Worm (Caenorhabditis elegans) whole organism, L2 larva: ENCODE results near the gene str-77.

ENCODE experiments used
- C34F6.9 ChIP-seq: fragments of 150-350 bp; optimal IDR thresholded peaks from 2 replicates; lab custom pipeline; 2014; ENCODE audit warnings: missing biosample characterization, missing genetic modification characterization
- alr-1 ChIP-seq: fragments of 150-350 bp; optimal IDR thresholded peaks from 2 replicates; lab custom pipeline; 2014; ENCODE audit warnings: missing biosample characterization, missing genetic modification characterization
- ama-1 ChIP-seq: fragments of 150-350 bp; optimal IDR thresholded peaks from 2 replicates; lab custom pipeline; 2018; ENCODE audit warnings: inconsistent platforms
- blmp-1 ChIP-seq: sonication (generic microtip); optimal IDR thresholded peaks from 2 replicates; lab custom pipeline; 2017; ENCODE audit warnings: missing genetic modification characterization, mild to moderate bottlenecking, missing compliant biosample characterization, antibody characterized with exemption, moderate library complexity; ENCODE audit not compliant: insufficient read depth
- ceh-16 ChIP-seq: fragments of 150-350 bp; optimal IDR thresholded peaks from 2 replicates; lab custom pipeline; 2014; ENCODE audit warnings: missing biosample characterization, missing genetic modification characterization
- ceh-82 ChIP-seq: fragments of 150-350 bp; optimal IDR thresholded peaks from 2 replicates; lab custom pipeline; 2014; ENCODE audit warnings: missing biosample characterization, missing genetic modification characterization
- crh-2 ChIP-seq: sonication (generic microtip); optimal IDR thresholded peaks from 2 replicates; lab custom pipeline; 2017; ENCODE audit warnings: missing biosample characterization, missing genetic modification characterization
- elt-1 ChIP-seq: fragments of 150-350 bp; optimal IDR thresholded peaks from 2 replicates; lab custom pipeline; 2014; ENCODE audit warnings: missing biosample characterization, missing genetic modification characterization
- fos-1 ChIP-seq: fragments of 150-350 bp; optimal IDR thresholded peaks from 2 replicates; lab custom pipeline; 2014; ENCODE audit warnings: missing biosample characterization, missing genetic modification characterization
- gmeb-1 ChIP-seq: fragments of 150-350 bp; optimal IDR thresholded peaks from 2 replicates; lab custom pipeline; 2014; ENCODE audit warnings: missing biosample characterization, missing genetic modification characterization
- lin-11 ChIP-seq: fragments of 150-350 bp; sonication (generic microtip); optimal IDR thresholded peaks from 2 replicates; lab custom pipeline; 2014; ENCODE audit warnings: missing biosample characterization, missing genetic modification characterization, inconsistent platforms, mixed read lengths
- lin-13 ChIP-seq: fragments of 150-350 bp; optimal IDR thresholded peaks from 2 replicates; lab custom pipeline; 2014; ENCODE audit warnings: missing biosample characterization, missing genetic modification reagents, missing genetic modification characterization
- lsy-2 ChIP-seq, 2 experiments: fragments of 150-350 bp in 1 of 2; sonication (generic microtip) in 1 of 2; optimal IDR thresholded peaks; 2 replicates each; lab custom pipeline; 2014 to 2017; ENCODE audit warnings: missing biosample characterization in 2 of 2, missing genetic modification characterization in 2 of 2
- mdl-1 ChIP-seq, 2 experiments: fragments of 150-350 bp in 1 of 2; sonication (generic microtip) in 1 of 2; optimal IDR thresholded peaks; 2 replicates each; lab custom pipeline; 2017; ENCODE audit warnings: missing biosample characterization in 2 of 2, missing genetic modification characterization in 2 of 2
- nhr-10 ChIP-seq: sonication (generic microtip); optimal IDR thresholded peaks from 2 replicates; lab custom pipeline; 2017; ENCODE audit warnings: missing biosample characterization, missing genetic modification characterization
- nhr-129 ChIP-seq: fragments of 150-350 bp; optimal IDR thresholded peaks from 2 replicates; lab custom pipeline; 2014; ENCODE audit warnings: missing biosample characterization, missing genetic modification characterization
- nhr-21 ChIP-seq: fragments of 150-350 bp; optimal IDR thresholded peaks from 2 replicates; lab custom pipeline; 2014; ENCODE audit warnings: missing biosample characterization, missing genetic modification characterization
- nhr-23 ChIP-seq: fragments of 150-350 bp; optimal IDR thresholded peaks from 2 replicates; lab custom pipeline; 2014; ENCODE audit warnings: missing biosample characterization, missing genetic modification reagents, missing genetic modification characterization
- nhr-237 ChIP-seq: fragments of 150-350 bp; optimal IDR thresholded peaks from 2 replicates; lab custom pipeline; 2014; ENCODE audit warnings: missing biosample characterization, missing genetic modification characterization
- nhr-25 ChIP-seq: fragments of 150-350 bp; sonication (generic microtip); optimal IDR thresholded peaks from 3 replicates; lab custom pipeline; 2014; ENCODE audit warnings: missing biosample characterization, missing genetic modification characterization
- nhr-6 ChIP-seq: fragments of 150-350 bp; optimal IDR thresholded peaks from 2 replicates; lab custom pipeline; 2014; ENCODE audit warnings: missing biosample characterization, missing genetic modification characterization
- nhr-77 ChIP-seq: fragments of 150-350 bp; optimal IDR thresholded peaks from 2 replicates; lab custom pipeline; 2014; ENCODE audit warnings: missing biosample characterization, missing genetic modification characterization
- sem-4 ChIP-seq: fragments of 150-350 bp; optimal IDR thresholded peaks from 2 replicates; lab custom pipeline; 2014; ENCODE audit warnings: missing biosample characterization, missing genetic modification reagents, missing genetic modification characterization
- skn-1 ChIP-seq: sonication (generic microtip); optimal IDR thresholded peaks from 2 replicates; lab custom pipeline; 2017; ENCODE audit warnings: missing biosample characterization, missing genetic modification characterization
- sma-3 ChIP-seq: sonication (generic microtip); optimal IDR thresholded peaks from 2 replicates; lab custom pipeline; 2016; ENCODE audit warnings: missing genetic modification reagents, missing genetic modification characterization, missing compliant biosample characterization
- sma-9 ChIP-seq, 2 experiments: fragments of 150-350 bp in 1 of 2; sonication (generic microtip) in 1 of 2; optimal IDR thresholded peaks; 2 replicates each; lab custom pipeline; 2014 to 2016; ENCODE audit warnings: missing genetic modification characterization in 2 of 2, mild to moderate bottlenecking in 1 of 2, missing biosample characterization in 1 of 2, missing compliant biosample characterization in 1 of 2, missing genetic modification reagents in 1 of 2, moderate library complexity in 1 of 2
- snpc-4 ChIP-seq: fragments of 150-350 bp; optimal IDR thresholded peaks from 2 replicates; lab custom pipeline; 2014; ENCODE audit warnings: missing biosample characterization, missing genetic modification characterization
- unc-39 ChIP-seq: fragments of 150-350 bp; optimal IDR thresholded peaks from 2 replicates; lab custom pipeline; 2014; ENCODE audit warnings: missing biosample characterization, missing genetic modification characterization
- unc-55 ChIP-seq: fragments of 150-350 bp; sonication (generic microtip); optimal IDR thresholded peaks from 3 replicates; lab custom pipeline; 2014; ENCODE audit warnings: missing biosample characterization, missing genetic modification reagents, missing genetic modification characterization
- unc-62 ChIP-seq: fragments of 150-350 bp; optimal IDR thresholded peaks from 2 replicates; lab custom pipeline; 2014; ENCODE audit warnings: missing biosample characterization, missing genetic modification reagents, missing genetic modification characterization
- ztf-11 ChIP-seq: sonication (generic microtip); optimal IDR thresholded peaks from 2 replicates; lab custom pipeline; 2017; ENCODE audit warnings: missing biosample characterization, missing genetic modification characterization
- ztf-4 ChIP-seq: fragments of 150-350 bp; optimal IDR thresholded peaks from 2 replicates; lab custom pipeline; 2014; ENCODE audit warnings: missing biosample characterization, missing genetic modification characterization

The str-77 gene

ce11 chrV:17718647-17719046 is at the start of gene str-77:
str-77 (plus strand) TSS chrV:17718947.
- TF ChIP-seq nhr-129 (tag; lab: Kevin White, UChicago) = no peak
- TF ChIP-seq sem-4 = no peak
- TF ChIP-seq ztf-4 = no peak
- no peak for TF ChIP-seq gmeb-1 (tag; lab: Kevin White, UChicago)

ce11 chrV:17673343-17673742 is 45.4 kb upstream of the str-77 start, which contains the start of gene str-93:
str-93 (minus strand) TSS chrV:17673443.
- TF ChIP-seq fos-1 (tag; lab: Kevin White, UChicago) = no peak
- TF ChIP-seq sem-4 = no peak

DNA sequence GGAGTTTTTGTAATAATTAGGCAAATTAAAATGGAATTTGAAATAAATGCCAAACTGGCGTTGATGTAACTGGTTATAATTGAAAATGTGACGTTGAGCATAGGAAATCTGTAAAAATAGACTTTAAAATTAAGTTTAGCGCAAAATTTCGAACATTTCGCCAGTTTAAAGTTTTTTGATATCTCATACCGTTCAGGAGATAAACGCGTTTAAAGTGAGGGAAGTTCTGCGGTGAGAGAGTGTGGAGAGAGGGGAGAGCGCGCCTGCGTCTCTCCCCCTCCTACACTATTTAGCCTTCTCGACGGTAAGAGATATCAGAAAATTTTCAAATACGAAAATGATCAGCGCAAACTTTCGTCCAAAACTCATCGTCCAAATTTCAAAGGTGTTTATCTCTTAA is 42.2 kb upstream of the str-77 start, which contains the start of gene str-92:
Gene str-92 (minus strand): TSS at position 101 of the 400 bp plus-strand sequence.
- TF ChIP-seq nhr-237 (no peak), skn-1 (tag; lab: Kevin White, UChicago) (no peak), elt-1 (no peak), nhr-77 (tag; lab: Kevin White, UChicago) (no peak)

- TF ChIP-seq nhr-237 (no peak), snpc-4 (tag; lab: Kevin White, UChicago) (no peak), nhr-21 (no peak), gmeb-1 (tag; lab: Kevin White, UChicago) (no peak), nhr-10 (tag; lab: Kevin White, UChicago) (no peak), lin-11 (no peak), ceh-82 (tag; lab: Kevin White, UChicago) (no peak), unc-62 (GFP tag; lab: Kevin White, UChicago) (no peak), unc-55 (GFP tag; lab: Kevin White, UChicago) (no peak), blmp-1 (tag; lab: Kevin White, UChicago) (no peak), C34F6.9 (no peak), mdl-1 (tag; optimal IDR thresholded peaks at IDR 0.05; lab: Kevin White, UChicago) (no peak), sma-3 (GFP tag; lab: Kevin White, UChicago) (no peak), lin-13 (GFP tag; lab: Kevin White, UChicago) (no peak), ztf-11 (tag; lab: Kevin White, UChicago) (no peak), ama-1 (lab: Kevin White, UChicago) (no peak), lsy-2 (tag; optimal IDR thresholded peaks at IDR 0.05; lab: Kevin White, UChicago) (no peak), unc-39 (tag; lab: Kevin White, UChicago) (no peak), nhr-77 (tag; lab: Kevin White, UChicago) (no peak), nhr-6 (tag; lab: Kevin White, UChicago) (no peak)
These were observed 35.5 kb upstream of the str-77 start for ce11 chrV:17683290-17683689.

DNA sequence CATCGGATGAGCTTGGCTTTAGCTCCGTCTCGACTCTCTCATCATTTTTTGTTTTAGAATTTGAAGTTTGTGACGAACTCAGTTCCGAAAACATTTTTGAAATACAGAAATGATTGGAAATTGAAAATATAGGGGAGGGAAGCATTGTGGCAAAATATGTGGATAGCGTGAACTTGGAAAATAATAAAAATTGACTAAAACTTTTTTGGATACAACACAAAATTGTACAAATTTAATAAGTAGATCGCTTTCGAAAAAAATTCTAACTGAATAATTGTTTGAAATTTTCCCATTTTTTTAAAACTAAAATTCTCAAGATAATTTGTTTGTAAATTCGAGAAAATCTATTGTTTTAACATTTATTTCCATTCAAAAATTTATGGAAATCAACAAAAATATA is 35.0 kb upstream of the str-77 start, which contains the start of gene F59A1.15:
Gene F59A1.15 (minus strand): TSS at position 101 of the 400 bp plus-strand sequence.
- TF ChIP-seq blmp-1 (tag; lab: Kevin White, UChicago) = no peak

DNA sequence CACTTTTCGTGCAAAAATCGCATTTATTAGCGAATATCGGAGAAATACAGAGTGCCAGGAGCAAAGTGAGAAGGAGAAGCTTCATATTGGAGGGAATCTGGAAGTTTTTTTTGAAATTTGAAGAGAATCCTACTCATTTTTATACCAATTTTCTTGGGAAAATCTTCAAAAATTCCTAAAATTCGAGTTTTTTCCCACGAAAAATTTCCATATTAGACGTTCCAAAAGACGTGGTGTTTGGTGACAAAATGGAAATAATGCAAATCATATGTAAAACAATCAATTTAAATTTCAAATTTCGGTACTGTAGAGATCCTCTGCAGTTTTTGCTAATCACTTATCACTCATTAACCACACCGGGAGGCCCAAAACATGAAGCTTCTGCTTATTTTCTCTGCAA is 33.9 kb upstream of the str-77 start, which contains the start of the genes F59A1.16 and F59A1.6:
Gene F59A1.16 (minus strand): TSS at position 101 of the 400 bp plus-strand sequence.
Gene F59A1.6 (plus strand): TSS at position 285 of the 400 bp plus-strand sequence.
- TF ChIP-seq nhr-77 (tag; lab: Kevin White, UChicago) (no peak), crh-2 (tag; lab: Kevin White, UChicago) (no peak), gmeb-1 (tag; lab: Kevin White, UChicago) (no peak), unc-55 (GFP tag; lab: Kevin White, UChicago) (no peak), lin-13 (GFP tag; lab: Kevin White, UChicago) (no peak), ceh-16 (tag; lab: Kevin White, UChicago) (no peak), ceh-82 (tag; lab: Kevin White, UChicago) (no peak), sma-9 (GFP tag; optimal IDR thresholded peaks at IDR 0.05; lab: Kevin White, UChicago) (no peak), sma-9 (tag; optimal IDR thresholded peaks at IDR 0.05; lab: Kevin White, UChicago) (no peak), nhr-25 (no peak), nhr-23 (tag; lab: Kevin White, UChicago) (no peak), alr-1 (tag; lab: Kevin White, UChicago) (no peak)
